Fruit fly (Drosophila melanogaster) ovary, adult (tissue): ENCODE results near the gene Svip.

ENCODE experiments used
- CG17801 ChIP-seq: fragments of 200-800 bp; optimal IDR thresholded peaks from 2 replicates; lab custom pipeline; 2019; ENCODE audit warnings: missing biosample characterization, mild to moderate bottlenecking, missing genetic modification characterization, moderate library complexity; ENCODE audit not compliant: partially characterized antibody

Gene Svip

DNA sequence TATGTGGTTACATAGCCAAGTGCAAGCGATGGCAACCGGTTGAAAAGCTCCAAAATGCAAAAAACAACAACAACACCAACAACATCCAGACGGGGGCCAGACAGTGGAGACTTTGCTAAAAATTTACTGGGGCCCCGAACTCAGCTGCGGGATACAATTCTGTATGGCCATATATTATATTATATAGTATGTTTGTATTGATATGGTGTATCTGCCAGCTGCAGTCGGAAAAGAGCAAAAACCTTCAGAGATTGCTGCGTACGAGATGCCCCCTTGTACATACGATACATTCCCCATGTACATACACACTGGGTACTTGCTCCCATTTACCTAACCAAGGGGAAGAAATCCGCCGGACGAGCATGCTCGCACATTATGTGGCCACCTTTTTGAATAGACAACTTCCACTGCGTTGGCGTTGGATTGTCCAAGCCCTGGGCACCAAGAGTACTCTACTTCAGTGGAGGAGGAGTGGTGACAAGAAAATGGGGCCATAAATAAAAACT, 21.6 kb downstream of the Svip start:
- TF ChIP-seq CG17801 (GFP tag; lab: Kevin White, UChicago), result no peak

DNA sequence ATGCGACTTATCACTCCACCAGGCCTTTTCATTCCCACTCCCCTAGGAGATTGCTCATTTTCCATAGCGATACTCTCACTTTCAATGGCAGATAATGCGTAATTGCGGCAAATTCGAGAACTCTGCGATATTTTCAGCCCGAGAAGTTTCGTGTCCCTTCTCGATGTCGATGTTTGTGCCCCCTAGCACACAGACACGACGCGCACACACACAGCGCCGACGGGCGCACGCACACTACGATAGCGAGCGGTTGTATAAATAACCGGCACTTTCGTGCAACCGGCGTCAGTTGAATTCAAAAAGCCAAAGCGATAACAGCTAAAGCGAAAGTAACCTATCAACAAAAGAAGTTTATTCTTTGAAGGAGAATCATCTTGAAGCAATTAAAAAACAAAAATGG, 22.8 kb downstream of the Svip start, which contains the start of gene Hsp23:
Hsp23 (plus strand) TSS at position 281 of the 400 bp plus-strand sequence.
- TF ChIP-seq CG17801 (GFP tag; lab: Kevin White, UChicago), result no peak

DNA sequence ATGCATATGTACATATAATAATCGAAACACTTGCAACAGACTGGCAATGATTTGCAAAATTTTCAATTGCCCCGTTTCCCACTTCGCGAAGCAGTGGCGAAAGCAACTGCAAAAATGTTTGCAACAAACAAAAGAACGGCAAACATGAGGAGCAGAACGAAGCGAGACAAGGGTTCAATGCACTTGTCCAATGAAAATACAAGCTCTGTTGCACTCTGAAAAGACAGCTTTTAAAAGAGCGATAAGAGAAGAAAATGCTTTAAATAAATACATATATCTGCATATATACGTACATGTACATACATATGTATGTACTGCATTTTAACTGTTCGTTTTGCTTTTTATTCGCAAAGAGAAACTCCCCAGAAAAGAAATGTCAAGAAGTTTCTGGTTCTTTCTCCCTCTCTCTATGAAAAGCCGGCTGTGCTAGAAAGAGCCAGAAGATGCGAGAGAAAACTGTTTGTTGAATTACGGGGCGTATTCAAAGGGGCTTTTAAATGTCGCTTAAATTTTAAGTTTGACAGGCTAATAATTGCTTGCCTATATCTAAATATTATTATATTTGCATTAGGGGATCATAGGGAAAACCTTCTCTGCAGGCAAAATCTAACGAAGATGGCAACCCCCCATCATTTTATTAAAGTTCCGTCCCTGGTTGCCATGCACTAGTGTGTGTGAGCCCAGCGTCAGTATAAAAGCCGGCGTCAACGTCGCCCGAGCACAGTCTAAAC, 24.7 kb downstream of the Svip start, which contains the start of gene Hsp27:
Hsp27 (plus strand) TSS at position 719 of the 731 bp plus-strand sequence.
- peak; percentile 99 for TF ChIP-seq CG17801 (GFP tag; lab: Kevin White, UChicago)

DNA sequence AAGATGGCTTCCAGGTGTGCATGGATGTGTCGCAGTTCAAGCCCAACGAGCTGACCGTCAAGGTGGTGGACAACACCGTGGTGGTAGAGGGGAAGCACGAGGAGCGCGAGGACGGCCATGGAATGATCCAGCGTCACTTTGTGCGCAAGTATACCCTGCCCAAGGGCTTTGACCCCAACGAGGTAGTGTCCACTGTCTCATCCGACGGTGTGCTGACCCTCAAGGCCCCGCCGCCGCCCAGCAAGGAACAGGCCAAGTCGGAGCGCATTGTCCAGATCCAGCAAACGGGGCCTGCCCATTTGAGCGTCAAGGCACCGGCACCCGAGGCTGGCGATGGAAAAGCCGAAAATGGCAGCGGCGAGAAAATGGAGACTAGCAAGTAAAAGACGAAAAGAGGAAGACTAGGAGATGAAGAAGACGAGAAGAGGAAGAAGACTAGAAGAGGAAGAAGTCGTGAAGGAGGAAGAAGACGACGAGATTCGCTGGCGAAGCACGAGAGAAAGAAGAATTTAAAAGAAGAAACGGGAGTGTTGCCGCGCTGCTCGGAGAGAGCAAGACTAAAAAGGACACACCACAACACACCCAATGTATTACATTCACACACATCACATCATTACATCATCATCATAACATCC, 25.8 kb downstream of the Svip start:
- no peak for TF ChIP-seq CG17801 (GFP tag; lab: Kevin White, UChicago)

DNA sequence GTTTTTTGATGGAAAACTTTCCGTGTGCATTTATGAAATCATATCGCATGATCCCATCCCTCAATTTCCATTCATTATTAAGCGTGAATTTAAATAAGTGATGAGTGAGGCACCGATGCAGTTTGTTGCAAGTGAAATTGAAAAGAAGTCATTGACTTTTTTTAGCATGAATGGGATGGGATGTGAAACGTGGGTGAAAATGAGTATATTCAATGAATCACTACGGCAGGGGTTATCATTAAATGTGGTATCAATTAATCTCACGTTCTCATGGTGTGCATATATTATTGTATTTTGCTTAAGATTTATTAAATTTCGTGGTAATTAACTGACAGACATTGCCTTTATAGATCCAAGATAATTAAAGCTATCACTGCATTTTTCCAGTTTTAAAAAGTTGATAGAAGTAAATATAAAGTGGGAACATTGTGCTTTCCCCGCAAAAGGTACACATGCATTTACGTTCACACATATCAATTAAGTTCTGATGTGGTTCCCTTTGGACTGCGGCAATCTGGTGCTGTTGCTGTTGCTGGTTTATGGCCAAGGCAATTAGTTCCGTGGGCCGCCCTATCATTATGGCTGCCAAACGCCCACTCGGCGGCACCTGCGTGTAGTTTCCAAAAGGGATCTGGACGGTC, 32.7 kb downstream of the Svip start:
- TF ChIP-seq CG17801 (GFP tag; lab: Kevin White, UChicago), result no peak

DNA sequence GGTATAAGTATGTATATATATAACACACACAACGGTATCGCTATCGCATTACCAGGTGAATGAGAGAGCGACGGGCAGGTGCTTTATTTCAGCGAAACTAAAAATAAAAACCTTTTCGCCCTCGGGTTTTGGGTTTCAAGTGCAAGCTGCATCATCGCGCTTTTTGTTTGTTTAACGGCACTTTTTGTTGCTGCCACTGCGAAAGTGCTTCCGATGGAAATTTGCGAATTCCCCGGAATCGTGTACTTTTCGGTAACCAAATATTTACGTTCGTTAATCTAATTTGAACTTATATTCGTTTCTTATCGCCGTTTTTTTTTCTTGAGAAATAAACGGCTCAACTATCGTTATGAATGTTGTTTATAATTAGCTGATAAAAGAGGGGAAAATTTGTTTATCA, 37.2 kb downstream of the Svip start:
- TF ChIP-seq CG17801 (GFP tag; lab: Kevin White, UChicago), result peak; percentile 11

DNA sequence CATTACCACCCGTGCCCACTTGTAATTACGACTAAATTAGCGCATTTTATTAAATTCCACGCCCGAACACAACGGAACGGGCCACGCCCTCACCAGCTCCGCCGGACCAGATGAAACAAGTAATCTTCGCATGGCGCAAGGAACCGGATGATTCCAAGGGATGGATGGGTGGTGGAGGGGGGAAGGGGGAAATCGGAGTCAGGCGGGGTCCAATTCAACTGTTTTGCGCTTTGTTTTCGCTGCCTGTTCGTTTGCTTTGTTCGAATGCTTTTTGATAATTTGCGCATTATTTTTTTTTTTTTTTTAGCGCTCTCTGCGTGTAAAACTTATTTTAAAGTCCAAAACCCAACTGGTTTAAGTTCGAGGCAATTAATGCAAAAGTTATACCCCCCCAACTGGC, 37.9 kb downstream of the Svip start:
- TF ChIP-seq CG17801 (GFP tag; lab: Kevin White, UChicago), result no peak

DNA sequence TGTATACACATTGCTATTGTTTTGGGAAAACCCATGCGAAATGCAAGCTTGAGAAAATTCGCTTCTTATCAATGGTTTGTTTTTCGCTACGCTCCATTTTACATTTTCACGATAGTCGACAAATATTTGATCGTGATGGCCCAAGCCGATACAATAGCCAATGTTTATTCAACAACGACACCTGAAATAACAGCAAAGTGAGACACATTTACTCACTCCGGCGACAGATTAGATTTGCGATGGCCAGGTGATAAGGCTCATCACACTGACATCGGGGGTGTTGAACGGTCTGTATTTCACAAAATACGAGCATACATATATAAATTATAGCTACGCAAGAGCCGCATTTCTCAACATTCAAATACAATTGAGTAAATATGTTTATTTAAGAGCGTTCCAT, 38.4 kb downstream of the Svip start:
- TF ChIP-seq CG17801 (GFP tag; lab: Kevin White, UChicago), result peak; percentile 58

DNA sequence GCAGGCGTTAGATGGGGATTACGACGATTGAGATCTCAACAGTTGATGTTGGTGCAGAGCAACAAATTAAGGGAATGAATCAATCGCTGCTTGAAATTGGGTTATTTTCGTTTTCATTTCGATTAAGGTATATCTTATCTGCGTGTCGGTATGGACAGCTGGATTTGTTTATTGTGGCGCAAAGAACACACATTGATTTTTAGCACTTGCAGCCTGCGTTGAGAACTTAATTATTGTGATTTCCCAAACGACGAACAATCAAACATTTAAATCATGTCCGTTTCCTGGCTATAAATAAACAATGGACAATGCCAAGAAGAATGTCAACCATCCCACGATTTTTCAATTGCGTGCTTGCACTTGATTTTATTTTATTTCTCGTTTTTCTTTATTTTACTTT, 39.2 kb downstream of the Svip start:
- TF ChIP-seq CG17801 (GFP tag; lab: Kevin White, UChicago), result no peak

DNA sequence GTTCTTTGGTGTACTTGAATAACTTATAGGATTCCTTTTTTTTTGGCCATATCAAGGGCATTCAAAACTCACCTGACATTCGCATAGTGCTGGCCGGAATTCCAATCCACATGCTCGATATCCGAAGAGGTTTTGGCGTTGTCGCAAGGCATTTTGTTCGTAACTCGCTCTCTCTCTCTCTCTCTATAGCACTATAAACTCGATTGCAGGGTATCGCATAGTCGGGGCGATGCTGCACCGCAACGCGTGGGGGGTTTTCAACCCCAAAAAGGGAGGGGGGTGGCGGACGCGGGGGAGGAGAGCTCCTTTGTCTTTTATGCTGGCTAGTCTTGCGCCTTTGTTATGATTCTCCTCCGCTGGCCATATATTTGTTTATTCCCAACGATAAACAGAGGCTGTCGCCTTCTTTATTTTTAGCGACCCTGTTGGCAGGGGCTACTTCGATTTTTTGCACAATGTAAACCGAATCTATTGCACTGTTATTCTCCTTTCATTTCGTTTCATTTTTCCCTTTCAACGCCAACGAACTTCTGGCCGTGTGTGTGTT, 39.7 kb downstream of the Svip start:
- TF ChIP-seq CG17801 (GFP tag; lab: Kevin White, UChicago), result no peak

DNA sequence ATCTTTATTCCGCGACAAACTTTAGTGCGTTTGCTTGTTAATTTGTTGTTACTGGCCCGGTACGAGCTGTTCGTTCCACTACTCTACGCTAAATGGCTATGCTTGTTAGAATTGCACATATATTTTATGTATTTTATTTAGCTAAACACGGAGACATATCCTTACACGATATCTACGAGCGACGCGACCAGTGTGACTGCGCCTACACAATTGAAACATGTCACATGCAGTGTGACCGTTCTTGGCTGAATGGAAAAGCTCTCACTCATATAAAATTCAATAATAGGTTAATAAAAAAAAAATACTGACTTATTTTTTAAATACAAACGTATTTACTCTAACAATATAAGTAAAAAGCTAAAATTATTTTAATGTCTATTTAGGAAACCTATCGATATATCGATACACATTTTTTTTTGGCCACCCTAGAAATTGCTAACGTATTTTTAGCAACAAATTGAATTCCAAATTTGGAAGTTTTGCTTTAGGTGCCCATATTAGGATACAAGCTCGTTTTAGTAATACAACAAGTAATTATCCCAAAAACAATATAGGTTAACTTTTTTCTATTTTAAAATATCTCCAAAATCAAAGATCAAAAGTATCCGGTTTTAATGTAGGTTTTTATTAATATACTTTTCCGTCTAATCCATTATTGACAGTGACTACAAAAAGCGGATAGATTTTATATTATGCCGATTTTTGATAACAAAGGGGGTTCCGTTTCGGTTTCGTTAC, 40.4 kb downstream of the Svip start, which contains the start of gene CG4080:
CG4080 (minus strand) TSS at position 215 of the 738 bp plus-strand sequence.
- peak; percentile 68 for TF ChIP-seq CG17801 (GFP tag; lab: Kevin White, UChicago)

DNA sequence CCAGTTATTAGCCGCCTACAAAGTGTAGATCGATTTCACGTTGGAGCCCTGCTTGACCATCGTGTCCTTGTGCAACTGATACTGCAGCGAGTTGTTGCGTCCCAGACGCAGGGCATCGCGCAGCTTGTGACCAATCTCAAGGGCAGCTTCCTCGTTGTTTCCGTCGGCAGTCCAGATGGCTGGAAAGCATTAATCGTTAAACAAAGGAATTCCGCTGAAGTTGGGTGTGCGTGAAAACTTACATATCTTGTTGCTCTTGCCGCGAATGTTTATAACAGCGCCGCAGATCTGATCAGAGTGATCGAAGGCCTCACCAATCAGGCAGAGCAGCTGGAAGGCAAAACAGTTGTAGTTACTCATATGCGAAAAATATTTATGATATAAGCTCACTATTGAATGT, 41.1 kb downstream of the Svip start:
- no peak for TF ChIP-seq CG17801 (GFP tag; lab: Kevin White, UChicago)

DNA sequence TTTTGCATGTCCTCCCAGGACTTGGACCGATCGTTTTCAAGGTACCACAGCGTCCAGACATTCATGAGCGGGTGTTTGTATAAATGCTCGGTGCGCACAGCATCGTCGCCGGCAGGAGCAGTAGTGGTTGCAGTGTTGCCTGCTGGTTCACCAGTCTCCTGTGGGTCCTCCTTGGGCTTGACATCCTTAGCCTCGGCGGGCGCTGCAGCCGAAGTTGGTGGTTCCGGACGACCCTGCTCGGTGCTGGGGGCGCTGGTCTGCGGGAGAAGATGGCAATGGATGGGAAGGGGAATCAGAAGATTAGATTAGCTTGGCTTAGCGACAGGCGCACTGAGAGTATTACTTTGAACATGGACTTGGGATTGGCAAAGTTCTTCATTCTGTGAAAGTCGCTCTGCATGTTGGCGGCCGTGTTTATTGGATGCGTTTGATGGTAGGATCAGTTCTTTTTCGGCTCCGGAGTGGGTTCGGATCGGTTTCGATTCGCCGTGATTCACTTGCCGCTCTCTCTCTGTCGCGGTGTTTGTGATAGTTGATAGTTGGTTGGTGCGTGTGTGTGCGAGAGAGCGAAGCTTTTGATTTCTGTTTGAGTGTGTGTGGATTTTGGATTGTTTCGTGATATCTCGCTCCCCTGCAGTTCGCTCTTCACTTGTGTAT, 42.0 kb downstream of the Svip start:
- TF ChIP-seq CG17801 (GFP tag; lab: Kevin White, UChicago), result no peak
